Worm (Caenorhabditis elegans) whole organism, L2 larva: ENCODE measurements around the gene semo-1.

Source experiments
- F13H6.1 ChIP-seq: sonication (generic microtip); optimal IDR thresholded peaks from 2 replicates; lab custom pipeline; 2016; ENCODE audit warnings: missing genetic modification characterization, missing compliant biosample characterization
- Y55F3AM.14 ChIP-seq: fragments of 200-800 bp; sonication (Bioruptor generic); optimal IDR thresholded peaks from 2 replicates; lab custom pipeline; 2018; ENCODE audit warnings: mild to moderate bottlenecking, missing genetic modification characterization, missing compliant biosample characterization
- ZK546.5 ChIP-seq: sonication (generic microtip); optimal IDR thresholded peaks from 2 replicates; lab custom pipeline; 2017; ENCODE audit warnings: missing biosample characterization, missing genetic modification characterization
- aly-2 ChIP-seq: fragments of 150-350 bp; optimal IDR thresholded peaks from 2 replicates; lab custom pipeline; 2014; ENCODE audit warnings: missing biosample characterization, missing genetic modification characterization
- ama-1 ChIP-seq: fragments of 150-350 bp; optimal IDR thresholded peaks from 2 replicates; lab custom pipeline; 2018; ENCODE audit warnings: inconsistent platforms
- ceh-82 ChIP-seq: fragments of 150-350 bp; optimal IDR thresholded peaks from 2 replicates; lab custom pipeline; 2014; ENCODE audit warnings: missing biosample characterization, missing genetic modification characterization
- egl-27 ChIP-seq: sonication (generic microtip); optimal IDR thresholded peaks from 3 replicates; lab custom pipeline; 2017; ENCODE audit warnings: missing biosample characterization, missing genetic modification reagents, missing genetic modification characterization
- elt-1 ChIP-seq: fragments of 150-350 bp; optimal IDR thresholded peaks from 2 replicates; lab custom pipeline; 2014; ENCODE audit warnings: missing biosample characterization, missing genetic modification characterization
- lin-39 ChIP-seq: fragments of 150-350 bp; optimal IDR thresholded peaks from 2 replicates; lab custom pipeline; 2014; ENCODE audit warnings: missing biosample characterization, missing genetic modification reagents, missing genetic modification characterization
- nhr-10 ChIP-seq: sonication (generic microtip); optimal IDR thresholded peaks from 2 replicates; lab custom pipeline; 2017; ENCODE audit warnings: missing biosample characterization, missing genetic modification characterization
- nhr-6 ChIP-seq: fragments of 150-350 bp; optimal IDR thresholded peaks from 2 replicates; lab custom pipeline; 2014; ENCODE audit warnings: missing biosample characterization, missing genetic modification characterization
- unc-39 ChIP-seq: fragments of 150-350 bp; optimal IDR thresholded peaks from 2 replicates; lab custom pipeline; 2014; ENCODE audit warnings: missing biosample characterization, missing genetic modification characterization
- unc-62 ChIP-seq: fragments of 150-350 bp; optimal IDR thresholded peaks from 2 replicates; lab custom pipeline; 2014; ENCODE audit warnings: missing biosample characterization, missing genetic modification reagents, missing genetic modification characterization

DNA sequence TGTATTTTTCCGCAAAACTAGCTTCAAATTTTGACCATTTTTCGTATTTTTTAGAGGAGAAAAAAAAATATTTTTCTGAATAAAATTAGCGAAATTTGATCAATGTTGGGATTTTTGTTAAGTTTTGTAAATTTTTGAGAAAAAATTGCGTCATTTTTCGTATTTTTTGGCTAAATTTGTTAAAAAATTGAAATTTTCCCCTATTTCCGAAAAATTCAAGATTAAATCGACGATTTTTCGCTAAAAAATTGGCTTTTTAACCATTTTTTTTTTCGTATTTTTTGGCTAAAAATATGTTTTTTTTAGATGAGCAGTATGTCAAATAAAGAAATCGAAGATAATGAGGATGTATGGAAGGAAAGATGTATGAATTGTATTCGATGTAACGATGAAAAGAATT, 26.1 kb downstream of the semo-1 start, which contains the start of gene cfp-1:
- TF ChIP-seq unc-39 (tag; lab: Kevin White, UChicago): no peak
- TF ChIP-seq ZK546.5 (tag; lab: Kevin White, UChicago): no peak
- no peak for TF ChIP-seq nhr-6 (tag; lab: Kevin White, UChicago)
- no peak for TF ChIP-seq ceh-82
- TF ChIP-seq lin-39 (tag; lab: Kevin White, UChicago): no peak
- TF ChIP-seq ama-1 (lab: Kevin White, UChicago): no peak
- no peak for TF ChIP-seq unc-62 (GFP tag; lab: Kevin White, UChicago)
- no peak for TF ChIP-seq egl-27 (tag; lab: Kevin White, UChicago)
- TF ChIP-seq nhr-10 (tag; lab: Kevin White, UChicago): no peak
- TF ChIP-seq elt-1 (tag; lab: Kevin White, UChicago): no peak
- TF ChIP-seq aly-2 (tag; lab: Kevin White, UChicago): no peak
- no peak for TF ChIP-seq F13H6.1 (tag; lab: Kevin White, UChicago)
- no peak for TF ChIP-seq Y55F3AM.14 (GFP tag; lab: Kevin White, UChicago)
